Worm (Caenorhabditis elegans): Measurements from ENCODE around the gene dylt-3.

dylt-3 gene

DNA sequence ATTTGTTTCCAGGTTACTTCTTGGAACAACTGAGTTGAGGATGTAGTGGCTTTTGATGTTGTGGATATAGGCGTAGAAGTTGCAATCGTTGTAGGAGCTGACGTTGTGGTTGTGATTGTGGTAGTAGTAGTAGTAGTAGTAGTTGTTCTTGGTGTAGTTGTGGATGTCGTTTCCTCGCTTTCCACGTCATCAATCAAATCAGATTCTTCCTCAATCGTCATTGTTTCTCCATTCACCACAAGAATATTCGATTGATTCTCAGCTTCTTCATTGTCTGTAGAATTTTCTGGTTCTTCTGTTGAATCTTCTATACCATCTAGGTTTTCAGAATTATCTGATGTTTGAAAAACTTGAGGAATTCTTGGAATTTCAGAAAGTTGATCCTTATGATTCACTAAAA is 2.9 kb upstream of the dylt-3 start:
- TF ChIP-seq eor-1 (tag; optimal IDR thresholded peaks at IDR 0.05): no peak
- TF ChIP-seq fkh-2 (tag; optimal IDR thresholded peaks at IDR 0.05): no peak

DNA sequence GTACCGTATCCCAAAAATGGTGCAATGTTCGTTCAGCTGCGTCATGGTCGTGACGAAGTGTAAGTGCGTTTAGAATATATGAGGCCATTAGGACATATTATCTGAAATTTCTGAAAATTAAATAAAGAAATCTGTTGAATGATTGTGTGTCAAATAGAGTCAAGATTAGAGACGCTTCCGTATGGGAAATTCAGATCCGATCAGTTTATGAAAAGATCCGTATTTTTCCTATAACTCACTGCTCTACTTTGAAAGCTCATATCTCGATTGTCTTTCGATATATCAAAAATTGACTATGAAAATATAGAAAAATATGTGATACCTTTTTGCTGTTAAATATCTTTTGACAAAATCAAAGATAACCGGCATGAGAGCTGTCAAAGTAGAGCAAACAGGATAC is 1.3 kb upstream of the dylt-3 start, which contains the start of gene T05C12.4:
Gene T05C12.4 (minus strand): TSS at position 101 of the 400 bp plus-strand sequence.
- no peak for TF ChIP-seq nhr-25 (tag; optimal IDR thresholded peaks at IDR 0.05)
- no peak for TF ChIP-seq zag-1 (tag; optimal IDR thresholded peaks at IDR 0.05)
- TF ChIP-seq ceh-9 (tag; optimal IDR thresholded peaks at IDR 0.05): no peak
- no peak for TF ChIP-seq aly-2 (tag; optimal IDR thresholded peaks at IDR 0.05)
- no peak for TF ChIP-seq ceh-82 (tag; optimal IDR thresholded peaks at IDR 0.05)
- no peak for TF ChIP-seq lin-39 (tag; optimal IDR thresholded peaks at IDR 0.05)
- no peak for TF ChIP-seq egl-27 (tag; optimal IDR thresholded peaks at IDR 0.05)
- TF ChIP-seq snpc-4 (tag; optimal IDR thresholded peaks at IDR 0.05): no peak
- TF ChIP-seq nhr-237 (tag; optimal IDR thresholded peaks at IDR 0.05): no peak

DNA sequence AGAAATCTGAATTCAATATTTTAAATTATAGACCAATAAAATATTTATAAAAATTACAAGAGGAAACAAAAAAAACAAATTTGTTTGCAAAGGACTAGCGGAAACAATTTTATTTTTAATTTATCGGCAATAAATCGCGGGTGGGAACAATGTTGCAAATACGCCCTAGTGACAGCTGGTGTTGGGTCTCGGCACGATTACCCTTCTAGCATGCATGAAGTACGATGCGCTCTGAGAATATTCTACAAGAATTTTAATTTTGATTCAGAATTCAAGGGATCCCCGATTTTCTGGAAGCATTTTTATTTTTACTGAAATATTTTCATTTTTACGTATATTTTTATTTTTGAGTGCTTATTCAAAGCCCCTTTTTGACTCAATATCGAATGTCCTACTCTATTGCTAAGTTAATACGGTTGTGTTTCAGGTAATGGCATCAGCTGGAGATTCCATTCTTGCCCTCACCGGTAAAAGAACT is 3.5 kb downstream of the dylt-3 start, which contains the start of the genes mig-5 and cct-1:
Gene mig-5 (minus strand): TSS at position 8 of the 478 bp plus-strand sequence.
Gene cct-1 (plus strand): TSS at position 428 of the 478 bp plus-strand sequence.
- TF ChIP-seq hmg-11 (tag; optimal IDR thresholded peaks at IDR 0.05): peak; percentile 96
- TF ChIP-seq nhr-43 (tag; optimal IDR thresholded peaks at IDR 0.05; ENCODE audit: poor library complexity, severe bottlenecking): peak; percentile 98
- TF ChIP-seq egl-5 (tag; optimal IDR thresholded peaks at IDR 0.05): peak; percentile 98
- no peak for TF ChIP-seq ztf-11 (tag; optimal IDR thresholded peaks at IDR 0.05)
- TF ChIP-seq egl-27 (tag; optimal IDR thresholded peaks at IDR 0.05): peak; percentile 29
- TF ChIP-seq zag-1 (tag; optimal IDR thresholded peaks at IDR 0.05): peak; percentile 81
- peak; percentile 93 for TF ChIP-seq nhr-77 (tag; optimal IDR thresholded peaks at IDR 0.05)
- TF ChIP-seq R02D3.7 (tag; optimal IDR thresholded peaks at IDR 0.05): peak; percentile 95
- peak; percentile 86 for TF ChIP-seq unc-62 (GFP tag; optimal IDR thresholded peaks at IDR 0.05)
- TF ChIP-seq ceh-9 (tag; optimal IDR thresholded peaks at IDR 0.05): no peak
- peak; percentile 92 for TF ChIP-seq pqm-1 (tag; optimal IDR thresholded peaks at IDR 0.05)
- TF ChIP-seq eor-1 (tag; optimal IDR thresholded peaks at IDR 0.05): no peak
- TF ChIP-seq nfya-1 (tag; optimal IDR thresholded peaks at IDR 0.05; ENCODE audit: insufficient read depth): peak; percentile 99
- TF ChIP-seq snpc-4 (tag; optimal IDR thresholded peaks at IDR 0.05): peak; percentile 86
- TF ChIP-seq lin-15B (tag; optimal IDR thresholded peaks at IDR 0.05): peak; percentile 99
- TF ChIP-seq mml-1 (tag; optimal IDR thresholded peaks at IDR 0.05): no peak
- peak; percentile 80 for TF ChIP-seq elt-2 (tag; optimal IDR thresholded peaks at IDR 0.05)
- peak; percentile 96 for TF ChIP-seq skn-1 (tag; optimal IDR thresholded peaks at IDR 0.05)
- peak; percentile 62 for TF ChIP-seq mdl-1 (tag; optimal IDR thresholded peaks at IDR 0.05)
- TF ChIP-seq ceh-82 (tag; optimal IDR thresholded peaks at IDR 0.05): peak; percentile 96
- TF ChIP-seq nhr-12 (tag; optimal IDR thresholded peaks at IDR 0.05): no peak
- peak; percentile 20 for TF ChIP-seq fos-1 (tag; optimal IDR thresholded peaks at IDR 0.05)
- TF ChIP-seq ama-1 (optimal IDR thresholded peaks at IDR 0.05): peak; percentile 77
- TF ChIP-seq nhr-28 (tag; optimal IDR thresholded peaks at IDR 0.05): peak; percentile 62
- TF ChIP-seq nhr-76 (tag; optimal IDR thresholded peaks at IDR 0.05): peak; percentile 35
- peak; percentile 91 for TF ChIP-seq fkh-10 (GFP tag; optimal IDR thresholded peaks at IDR 0.05)
- TF ChIP-seq nhr-67 (tag; optimal IDR thresholded peaks at IDR 0.05): no peak
- TF ChIP-seq jun-1 (tag; optimal IDR thresholded peaks at IDR 0.05): peak; percentile 95
- TF ChIP-seq elt-3 (tag; optimal IDR thresholded peaks at IDR 0.05): peak in 2 of 3 experiments; percentile 20 to 79
- TF ChIP-seq nhr-11 (tag; optimal IDR thresholded peaks at IDR 0.05): peak; percentile 92
- no peak for TF ChIP-seq nhr-237 (tag; optimal IDR thresholded peaks at IDR 0.05)
- TF ChIP-seq pha-4 (tag; optimal IDR thresholded peaks at IDR 0.05): peak; percentile 99
- peak; percentile 52 for TF ChIP-seq ZK546.5 (tag; optimal IDR thresholded peaks at IDR 0.05)
- TF ChIP-seq lin-39 (tag; optimal IDR thresholded peaks at IDR 0.05): peak; percentile 96
- peak; percentile 94 for TF ChIP-seq nhr-25 (tag; optimal IDR thresholded peaks at IDR 0.05)
- peak; percentile 30 for TF ChIP-seq daf-12 (tag; optimal IDR thresholded peaks at IDR 0.05)
- TF ChIP-seq nhr-23 (tag; optimal IDR thresholded peaks at IDR 0.05): peak; percentile 99
- TF ChIP-seq aly-2 (tag; optimal IDR thresholded peaks at IDR 0.05): peak; percentile 91
- peak; percentile 86 for TF ChIP-seq elt-1 (tag; optimal IDR thresholded peaks at IDR 0.05)
- no peak for TF ChIP-seq sea-2 (GFP tag; optimal IDR thresholded peaks at IDR 0.05)
- no peak for TF ChIP-seq ztf-4 (tag; optimal IDR thresholded peaks at IDR 0.05)
- peak; percentile 91 for TF ChIP-seq tbx-2 (tag; optimal IDR thresholded peaks at IDR 0.05)
- no peak for TF ChIP-seq unc-39 (tag; optimal IDR thresholded peaks at IDR 0.05)
- TF ChIP-seq ceh-28 (tag; optimal IDR thresholded peaks at IDR 0.05): peak; percentile 94
- TF ChIP-seq lsy-12 (tag; optimal IDR thresholded peaks at IDR 0.05): peak; percentile 96
- peak; percentile 48 for TF ChIP-seq ceh-16 (tag; optimal IDR thresholded peaks at IDR 0.05)
- no peak for TF ChIP-seq fkh-2 (tag; optimal IDR thresholded peaks at IDR 0.05)
